Worm (Caenorhabditis elegans) whole organism, L1 larva: ENCODE results near the gene rpl-39.

Experiments
- C16A3.4 ChIP-seq: fragments of 150-350 bp; optimal IDR thresholded peaks from 2 replicates; lab custom pipeline; 2014; ENCODE audit warnings: missing biosample characterization, missing genetic modification characterization
- ama-1 ChIP-seq: fragments of 150-350 bp; optimal IDR thresholded peaks from 2 replicates; lab custom pipeline; 2014
- blmp-1 ChIP-seq: fragments of 150-350 bp; optimal IDR thresholded peaks from 2 replicates; lab custom pipeline; 2014; ENCODE audit warnings: missing biosample characterization, missing genetic modification characterization
- ceh-8 ChIP-seq: fragments of 200-800 bp; sonication (Bioruptor generic); optimal IDR thresholded peaks from 2 replicates; lab custom pipeline; 2018; ENCODE audit warnings: mild to moderate bottlenecking, missing genetic modification characterization, moderate library complexity, missing compliant biosample characterization
- ceh-88 ChIP-seq: fragments of 200-800 bp; sonication (Bioruptor generic); IDR thresholded peaks from 2 replicates; pipeline ENCODE4 v1.3.6; 2022; ENCODE audit warnings: missing genetic modification characterization, missing compliant biosample characterization
- egl-13 ChIP-seq: sonication (generic microtip); optimal IDR thresholded peaks from 2 replicates; lab custom pipeline; 2016; ENCODE audit warnings: missing genotype, missing genetic modification reagents, missing genetic modification characterization, missing compliant biosample characterization
- elt-3 ChIP-seq, 6 experiments: fragments of 150-350 bp in 1 of 6; sonication (generic microtip); optimal IDR thresholded peaks; 2 replicates each; lab custom pipeline; 2017 to 2018; ENCODE audit warnings: missing biosample characterization in 6 of 6, missing genetic modification characterization in 6 of 6, inconsistent platforms in 1 of 6
- nhr-12 ChIP-seq: sonication (generic microtip); optimal IDR thresholded peaks from 2 replicates; lab custom pipeline; 2017; ENCODE audit warnings: missing biosample characterization, missing genetic modification characterization
- nhr-19 ChIP-seq: fragments of 200-800 bp; sonication (Bioruptor generic); conservative IDR thresholded peaks from 2 replicates; pipeline ENCODE4 v1.3.6; 2022; ENCODE audit warnings: missing genetic modification characterization, missing compliant biosample characterization
- pqm-1 ChIP-seq: sonication (generic microtip); optimal IDR thresholded peaks from 3 replicates; lab custom pipeline; 2017; ENCODE audit warnings: missing biosample characterization, missing genetic modification characterization
- skn-1 ChIP-seq: fragments of 150-350 bp; optimal IDR thresholded peaks from 2 replicates; lab custom pipeline; 2014; ENCODE audit warnings: missing biosample characterization, missing genetic modification characterization
- vab-15 ChIP-seq: sonication (generic microtip); optimal IDR thresholded peaks from 2 replicates; lab custom pipeline; 2017; ENCODE audit warnings: missing genotype, mild to moderate bottlenecking, missing genetic modification characterization, missing compliant biosample characterization
- zag-1 ChIP-seq: fragments of 150-350 bp; optimal IDR thresholded peaks from 2 replicates; lab custom pipeline; 2014; ENCODE audit warnings: missing biosample characterization, missing genetic modification characterization

DNA sequence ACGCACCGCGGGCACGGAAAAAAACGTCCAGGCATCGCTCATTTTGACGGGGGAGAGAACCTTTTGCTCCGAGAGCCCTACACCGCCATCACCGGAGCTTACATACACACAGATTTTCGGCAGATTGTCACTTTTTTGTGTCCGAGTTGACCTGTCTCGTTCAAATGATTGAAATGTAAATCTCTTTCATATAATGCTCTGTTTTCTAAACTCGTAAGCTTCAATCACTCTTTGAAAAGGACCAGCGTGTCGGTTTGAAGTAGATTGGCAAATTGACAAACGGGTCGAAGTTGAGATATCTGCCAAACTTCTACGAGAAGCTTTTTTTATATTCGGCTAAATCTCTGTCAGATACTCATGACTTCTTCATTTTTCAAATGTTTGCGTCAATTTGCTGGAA is 28.7 kb downstream of the rpl-39 start:
- TF ChIP-seq C16A3.4 (tag; lab: Kevin White, UChicago), result no peak
- TF ChIP-seq skn-1 (tag; lab: Kevin White, UChicago), result no peak
- no peak for TF ChIP-seq nhr-12 (tag; lab: Kevin White, UChicago)
- TF ChIP-seq ceh-8 (GFP tag; lab: Kevin White, UChicago), result no peak
- no peak for TF ChIP-seq blmp-1 (tag; lab: Kevin White, UChicago)
- no peak for TF ChIP-seq vab-15 (tag; lab: Kevin White, UChicago)
- no peak for TF ChIP-seq elt-3 (tag; optimal IDR thresholded peaks at IDR 0.05; lab: Kevin White, UChicago)
- TF ChIP-seq pqm-1 (tag; lab: Kevin White, UChicago), result no peak
- TF ChIP-seq egl-13 (tag; lab: Kevin White, UChicago), result no peak
- TF ChIP-seq ama-1 (lab: Kevin White, UChicago), result no peak
- TF ChIP-seq ceh-88 (GFP tag; lab: Robert Waterston, UW), result no peak
- TF ChIP-seq nhr-19, result no peak
- TF ChIP-seq zag-1 (tag; lab: Kevin White, UChicago), result no peak
